Worm (Caenorhabditis elegans): ENCODE measurements around the gene cul-1.

The cul-1 gene

DNA sequence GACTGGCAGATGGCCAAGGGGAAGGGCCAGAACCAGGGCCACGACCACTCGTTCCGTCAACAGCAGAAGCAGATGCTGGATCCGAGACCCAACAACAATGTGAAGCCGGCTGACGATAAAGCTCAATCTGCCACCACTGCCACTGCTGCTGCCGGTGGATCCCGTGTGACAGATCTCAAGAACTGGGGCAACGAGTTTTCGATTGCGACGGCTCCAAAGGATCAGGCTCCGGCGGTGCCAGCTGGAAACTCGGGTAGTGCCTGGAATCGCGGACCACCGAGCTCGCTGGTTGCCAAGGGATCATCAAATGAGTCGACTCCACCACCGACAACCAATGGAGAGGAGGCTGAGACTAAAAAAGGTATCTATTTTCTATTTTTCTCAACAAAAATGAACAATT lies 6.6 kb upstream of the cul-1 start:
- TF ChIP-seq lin-39 (tag; optimal IDR thresholded peaks at IDR 0.05), result no peak
- no peak for TF ChIP-seq nhr-12 (tag; optimal IDR thresholded peaks at IDR 0.05)
- TF ChIP-seq elt-2 (tag; optimal IDR thresholded peaks at IDR 0.05), result no peak
- TF ChIP-seq sup-37 (GFP tag; optimal IDR thresholded peaks at IDR 0.05), result no peak

- TF ChIP-seq fos-1 (tag; optimal IDR thresholded peaks at IDR 0.05) (no peak), elt-3 (tag; optimal IDR thresholded peaks at IDR 0.05) (no peak), sox-4 (tag; optimal IDR thresholded peaks at IDR 0.05) (no peak)
Observed at ce11 chrIII:10469574-10470055, 1.4 kb upstream of the cul-1 start, which contains the start of gene D2045.5. Gene D2045.5 (minus strand): TSS chrIII:10469624.

DNA sequence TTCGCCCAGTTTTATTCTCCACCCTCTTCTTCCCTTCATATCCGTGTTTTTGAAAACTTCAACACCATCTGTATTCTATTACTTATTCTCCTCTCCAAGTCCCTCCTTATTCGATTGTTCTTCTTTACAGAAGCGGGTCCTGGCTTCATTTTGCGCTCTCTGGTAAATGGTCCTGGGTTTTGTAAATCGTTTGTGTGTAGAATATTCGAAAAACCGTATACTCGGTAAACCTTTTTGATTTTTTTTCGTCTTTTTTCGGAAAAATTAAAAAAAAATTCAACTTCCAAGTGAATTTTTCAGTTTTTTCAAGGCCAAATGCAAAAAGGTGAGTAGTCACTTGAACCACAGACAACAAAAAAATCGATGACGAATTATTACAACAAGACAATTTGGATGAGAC lies 3.9 kb downstream of the cul-1 start, which contains the start of gene D2045.9:
Gene D2045.9, plus strand, starts transcription at position 301 of the 400 bp plus-strand sequence.
- TF ChIP-seq mep-1 (tag; optimal IDR thresholded peaks at IDR 0.05) (no peak), fkh-4 (tag; optimal IDR thresholded peaks at IDR 0.05; ENCODE audit: borderline replicate concordance) (no peak), lir-3 (tag; optimal IDR thresholded peaks at IDR 0.05; ENCODE audit: poor library complexity) (no peak), nhr-76 (tag; optimal IDR thresholded peaks at IDR 0.05) (no peak), C04F5.9 (tag; optimal IDR thresholded peaks at IDR 0.05) (no peak), F16B12.6 (tag; optimal IDR thresholded peaks at IDR 0.05) (no peak)

- TF ChIP-seq unc-30 (tag; optimal IDR thresholded peaks at IDR 0.05) (no peak), nhr-12 (tag; optimal IDR thresholded peaks at IDR 0.05) (no peak), efl-1 (optimal IDR thresholded peaks at IDR 0.05) (no peak), efl-1 (GFP tag; optimal IDR thresholded peaks at IDR 0.05 in 1 of 2) (no peak), hlh-4 (tag; optimal IDR thresholded peaks at IDR 0.05) (no peak), ceh-88 (GFP tag; IDR thresholded peaks at IDR 0.05) (no peak)
Observed at ce11 chrIII:10479180-10479579, 8.1 kb downstream of the cul-1 start, which contains the start of gene D2045.7. Gene D2045.7 (plus strand): TSS chrIII:10479480.

ce11 chrIII:10481497-10481896 lies 10.5 kb downstream of the cul-1 start:
- TF ChIP-seq zag-1 (tag; optimal IDR thresholded peaks at IDR 0.05), result no peak
- TF ChIP-seq lin-35 (GFP tag; optimal IDR thresholded peaks at IDR 0.05), result peak in 1 of 2 experiments; percentile 21
- TF ChIP-seq nhr-71 (tag; optimal IDR thresholded peaks at IDR 0.05), result no peak
- no peak for TF ChIP-seq aly-2 (tag; optimal IDR thresholded peaks at IDR 0.05)
- peak; percentile 70 for TF ChIP-seq elt-2 (tag; optimal IDR thresholded peaks at IDR 0.05)
- TF ChIP-seq ztf-11 (tag; optimal IDR thresholded peaks at IDR 0.05), result no peak
- TF ChIP-seq nhr-11 (tag; optimal IDR thresholded peaks at IDR 0.05), result no peak
- TF ChIP-seq lin-13 (GFP tag; optimal IDR thresholded peaks at IDR 0.05), result no peak
- TF ChIP-seq irx-1 (tag; optimal IDR thresholded peaks at IDR 0.05), result no peak
- no peak for TF ChIP-seq isw-1 (GFP tag; IDR thresholded peaks at IDR 0.05)
- TF ChIP-seq lin-14 (GFP tag; optimal IDR thresholded peaks at IDR 0.05), result no peak
- no peak for TF ChIP-seq blmp-1 (tag; optimal IDR thresholded peaks at IDR 0.05)
- no peak for TF ChIP-seq hlh-17 (GFP tag; optimal IDR thresholded peaks at IDR 0.05; ENCODE audit: borderline replicate concordance)
- no peak for TF ChIP-seq snu-23 (GFP tag; optimal IDR thresholded peaks at IDR 0.05)

DNA sequence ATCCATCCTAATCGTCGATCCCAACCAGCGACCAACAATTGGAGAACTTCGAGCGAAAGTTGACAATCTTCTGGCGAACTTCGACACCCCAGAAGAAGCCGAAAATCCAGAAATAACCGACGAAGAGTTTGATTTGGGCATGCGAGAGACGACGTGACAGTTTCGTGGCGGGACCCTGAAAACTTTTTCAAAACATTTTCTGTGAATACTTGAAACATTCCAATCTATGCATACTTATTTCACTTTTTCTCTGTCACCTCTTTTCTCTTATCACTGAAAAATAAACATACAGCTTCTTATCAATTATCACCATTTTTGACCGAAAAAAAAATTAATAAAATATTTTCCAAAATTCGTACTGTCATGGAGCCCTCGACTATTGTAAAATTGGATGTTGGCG lies 11.0 kb downstream of the cul-1 start, which contains the start of gene D2045.8:
Gene D2045.8, plus strand, starts transcription at position 301 of the 400 bp plus-strand sequence.
- no peak for TF ChIP-seq efl-1 (optimal IDR thresholded peaks at IDR 0.05)
- no peak for TF ChIP-seq efl-1 (GFP tag; optimal IDR thresholded peaks at IDR 0.05 in 1 of 2)
- TF ChIP-seq unc-86 (tag; optimal IDR thresholded peaks at IDR 0.05), result no peak
- no peak for TF ChIP-seq dpl-1 (GFP tag; optimal IDR thresholded peaks at IDR 0.05)
- TF ChIP-seq zag-1 (tag; optimal IDR thresholded peaks at IDR 0.05), result no peak
- no peak for TF ChIP-seq jun-1 (tag; optimal IDR thresholded peaks at IDR 0.05)
- TF ChIP-seq F16B12.6 (tag; optimal IDR thresholded peaks at IDR 0.05), result no peak
- TF ChIP-seq Y116A8C.19 (tag; optimal IDR thresholded peaks at IDR 0.05; ENCODE audit: borderline replicate concordance), result no peak
